Worm (Caenorhabditis elegans) whole organism, midembryonic: ENCODE data around the gene frm-3.

ENCODE experiments used
- tab-1 ChIP-seq: fragments of 200-800 bp; sonication (Bioruptor generic); IDR thresholded peaks from 2 replicates; pipeline ENCODE4 v1.3.6; 2022; ENCODE audit warnings: missing genetic modification characterization, missing compliant biosample characterization
- ztf-23 ChIP-seq: fragments of 200-800 bp; sonication (Bioruptor generic); IDR thresholded peaks from 2 replicates; pipeline ENCODE4 v1.3.6; 2022; ENCODE audit warnings: missing genetic modification reagents, missing genetic modification characterization, missing compliant biosample characterization

DNA sequence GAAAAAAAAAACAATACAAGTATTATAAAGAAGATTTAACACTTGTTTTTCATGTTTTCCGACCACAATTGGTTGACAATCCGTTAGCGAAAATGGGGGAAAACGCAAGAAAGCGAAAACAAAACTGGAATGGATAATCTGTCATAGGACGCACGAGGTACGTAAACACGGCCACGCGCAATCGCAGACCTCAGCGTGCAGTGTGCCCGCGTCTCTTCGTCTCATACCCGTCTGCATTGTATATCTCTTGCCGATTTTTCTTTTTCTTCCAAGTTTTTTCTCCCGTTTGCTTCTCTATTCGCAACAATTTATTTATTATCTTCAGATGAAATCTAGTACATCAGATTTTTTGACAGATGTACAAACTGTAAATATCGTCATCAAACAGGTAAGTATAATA, 8.6 kb upstream of the frm-3 start, which contains the start of gene trpp-9:
- TF ChIP-seq tab-1 = no peak
- no peak for TF ChIP-seq ztf-23 (GFP tag; lab: Robert Waterston, UW)
